Fruit fly (Drosophila melanogaster): Measurements from ENCODE around the gene Amt.

DNA sequence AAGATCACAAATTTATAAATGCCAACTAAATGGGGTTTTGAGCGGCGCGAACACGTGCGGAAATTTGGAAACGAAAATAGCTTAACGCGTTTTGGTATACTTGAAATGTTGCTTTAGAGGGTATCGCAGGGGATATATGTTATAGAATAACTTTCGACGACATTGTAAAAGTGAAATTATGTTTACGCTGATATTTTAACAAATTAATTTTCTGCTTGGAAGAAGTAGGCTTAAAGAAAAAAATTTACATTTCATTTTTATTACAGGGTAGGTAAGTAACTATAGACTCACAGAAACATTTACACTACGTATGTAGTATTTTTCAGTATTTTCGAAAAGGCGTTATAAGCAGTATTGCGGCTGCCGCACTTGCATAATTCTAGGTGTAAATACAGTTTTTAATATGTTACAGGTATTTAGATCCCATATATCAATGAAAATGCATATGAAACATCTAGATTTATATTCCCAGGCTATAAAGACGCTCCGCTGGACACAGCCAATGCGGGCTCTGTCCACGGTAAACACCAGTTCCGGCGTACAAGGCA, 19.5 kb downstream of the Amt start, which contains the start of the genes Art3 and mRpS10:
- TF ChIP-seq corto (GFP tag; optimal IDR thresholded peaks at IDR 0.05) (no peak), h (optimal IDR thresholded peaks at IDR 0.05) (no peak), ind (GFP tag; optimal IDR thresholded peaks at IDR 0.05) (peak; percentile 100), CG7987 (GFP tag; optimal IDR thresholded peaks at IDR 0.05) (peak; percentile 99), CG15514 (GFP tag; optimal IDR thresholded peaks at IDR 0.05) (peak; percentile 96)

All from whole organism, embryonic.